Fruit fly (Drosophila melanogaster) whole organism, wandering third instar larva: ENCODE measurements around the gene CG6171.

Experiments used
- CG32264 ChIP-seq: fragments of 200-800 bp; sonication (Bioruptor generic); optimal IDR thresholded peaks from 2 replicates; lab custom pipeline; 2016; ENCODE audit warnings: missing biosample characterization, missing genetic modification characterization
- CG9705 ChIP-seq: fragments of 200-800 bp; sonication (Bioruptor generic); optimal IDR thresholded peaks from 2 replicates; lab custom pipeline; 2018; ENCODE audit warnings: missing biosample characterization, mild to moderate bottlenecking, missing genetic modification characterization
- CrebA ChIP-seq: fragments of 200-800 bp; sonication (Bioruptor generic); optimal IDR thresholded peaks from 2 replicates; lab custom pipeline; 2016; ENCODE audit warnings: missing biosample characterization, mild to moderate bottlenecking, missing genetic modification characterization, borderline replicate concordance
- Dfd ChIP-seq: fragments of >200 bp; optimal IDR thresholded peaks from 2 replicates; lab custom pipeline; 2017; ENCODE audit warnings: missing biosample characterization, missing genetic modification characterization
- Dif ChIP-seq: fragments of 200-275, 200-300 bp; sonication (Bioruptor generic); optimal IDR thresholded peaks from 2 replicates; lab custom pipeline; 2018; ENCODE audit warnings: missing biosample characterization, missing genetic modification characterization; ENCODE audit not compliant: partially characterized antibody
- GATAd ChIP-seq: sonication (Bioruptor generic); optimal IDR thresholded peaks from 2 replicates; lab custom pipeline; 2016; ENCODE audit warnings: missing biosample characterization, missing genetic modification characterization
- HLH106 ChIP-seq: fragments of 200-800 bp; optimal IDR thresholded peaks from 3 replicates; lab custom pipeline; 2019; ENCODE audit warnings: missing biosample characterization, mild to moderate bottlenecking, missing genetic modification characterization, moderate library complexity
- Hr78 ChIP-seq: fragments of >200 bp; optimal IDR thresholded peaks from 2 replicates; lab custom pipeline; 2017; ENCODE audit warnings: missing biosample characterization, missing genetic modification characterization
- Hr83 ChIP-seq: fragments of 200-300 bp; sonication (Bioruptor generic); optimal IDR thresholded peaks from 2 replicates; lab custom pipeline; 2016; ENCODE audit warnings: missing biosample characterization, mild to moderate bottlenecking, missing genetic modification characterization, moderate library complexity; ENCODE audit not compliant: poor library complexity, severe bottlenecking
- Jra ChIP-seq: sonication (Bioruptor generic); optimal IDR thresholded peaks from 2 replicates; lab custom pipeline; 2016; ENCODE audit warnings: missing biosample characterization, missing genetic modification characterization
- Mio ChIP-seq: sonication (Bioruptor generic); optimal IDR thresholded peaks from 2 replicates; lab custom pipeline; 2016; ENCODE audit warnings: missing biosample characterization, missing genetic modification characterization
- Myc ChIP-seq: fragments of >200 bp; optimal IDR thresholded peaks from 2 replicates; lab custom pipeline; 2017
- N ChIP-seq: fragments of >200 bp; optimal IDR thresholded peaks from 2 replicates; lab custom pipeline; 2018; ENCODE audit warnings: missing biosample characterization, missing external identifiers, missing genetic modification characterization
- OdsH ChIP-seq: fragments of 200-800 bp; sonication (Bioruptor generic); optimal IDR thresholded peaks from 2 replicates; lab custom pipeline; 2016; ENCODE audit warnings: missing biosample characterization, mild to moderate bottlenecking, missing genetic modification characterization
- Rel ChIP-seq, 2 experiments: fragments of 200-800 bp; sonication (Bioruptor generic) in 1 of 2; optimal IDR thresholded peaks; 2 replicates in 1 of 2; 3 replicates in 1 of 2; lab custom pipeline; 2016 to 2019; ENCODE audit warnings: mild to moderate bottlenecking in 2 of 2, missing biosample characterization in 2 of 2, missing genetic modification characterization in 2 of 2, moderate library complexity in 1 of 2
- Sp1 ChIP-seq: fragments of 200-800 bp; sonication (Bioruptor generic); optimal IDR thresholded peaks from 3 replicates; lab custom pipeline; 2019; ENCODE audit warnings: missing biosample characterization, mild to moderate bottlenecking, missing genetic modification characterization, moderate library complexity
- br ChIP-seq: fragments of 200-800 bp; sonication (Bioruptor generic); optimal IDR thresholded peaks from 2 replicates; lab custom pipeline; 2016; ENCODE audit warnings: missing biosample characterization, missing genetic modification characterization
- brk ChIP-seq: fragments of 200-800 bp; sonication (Bioruptor generic); optimal IDR thresholded peaks from 2 replicates; lab custom pipeline; 2016; ENCODE audit warnings: missing biosample characterization, mild to moderate bottlenecking, missing genetic modification characterization
- dl ChIP-seq, 2 experiments: fragments of 175-275, 200-275 bp in 1 of 2; fragments of 200-275 bp in 1 of 2; sonication (Bioruptor generic); optimal IDR thresholded peaks; lab custom pipeline; 2018; ENCODE audit warnings: mild to moderate bottlenecking in 2 of 2, missing biosample characterization in 2 of 2, missing genetic modification characterization in 2 of 2, moderate library complexity in 2 of 2; ENCODE audit not compliant: partially characterized antibody in 2 of 2, insufficient read depth in 1 of 2
- dmrt93B ChIP-seq: fragments of 200-800 bp; sonication (Bioruptor generic); optimal IDR thresholded peaks from 2 replicates; lab custom pipeline; 2018; ENCODE audit warnings: missing biosample characterization, mild to moderate bottlenecking, missing genetic modification characterization
- dsf ChIP-seq: sonication (Bioruptor generic); optimal IDR thresholded peaks from 2 replicates; lab custom pipeline; 2016; ENCODE audit warnings: missing biosample characterization, missing genetic modification characterization, borderline replicate concordance
- ey ChIP-seq: fragments of 200-800 bp; sonication (Bioruptor generic); optimal IDR thresholded peaks from 2 replicates; lab custom pipeline; 2016; ENCODE audit warnings: missing biosample characterization, missing genetic modification characterization
- fru ChIP-seq: fragments of 200-800 bp; sonication (Bioruptor generic); optimal IDR thresholded peaks from 3 replicates; lab custom pipeline; 2016; ENCODE audit warnings: missing biosample characterization, mild to moderate bottlenecking, missing genetic modification characterization
- h ChIP-seq: fragments of 200-800 bp; sonication (Bioruptor generic); optimal IDR thresholded peaks from 3 replicates; lab custom pipeline; 2016; ENCODE audit warnings: missing biosample characterization, mild to moderate bottlenecking, missing genetic modification characterization
- lola ChIP-seq: fragments of >200 bp; optimal IDR thresholded peaks from 2 replicates; lab custom pipeline; 2017; ENCODE audit warnings: missing biosample characterization, missing genetic modification characterization
- pan ChIP-seq: fragments of >200 bp; optimal IDR thresholded peaks from 2 replicates; lab custom pipeline; 2017
- psq ChIP-seq: fragments of 200-800 bp; sonication (Bioruptor generic); optimal IDR thresholded peaks from 3 replicates; lab custom pipeline; 2017; ENCODE audit warnings: missing biosample characterization, mild to moderate bottlenecking, missing genetic modification characterization, moderate library complexity
- rgr ChIP-seq: fragments of 200-800 bp; sonication (Bioruptor generic); optimal IDR thresholded peaks from 3 replicates; lab custom pipeline; 2016; ENCODE audit warnings: missing biosample characterization, mild to moderate bottlenecking, missing genetic modification characterization
- sage ChIP-seq: fragments of 200-800 bp; sonication (Bioruptor generic); optimal IDR thresholded peaks from 2 replicates; lab custom pipeline; 2016; ENCODE audit warnings: missing biosample characterization, mild to moderate bottlenecking, missing genetic modification characterization
- sv ChIP-seq: fragments of 200-800 bp; sonication (Bioruptor generic); optimal IDR thresholded peaks from 3 replicates; lab custom pipeline; 2016; ENCODE audit warnings: missing biosample characterization, missing genetic modification characterization
- tai ChIP-seq: sonication (Bioruptor generic); optimal IDR thresholded peaks from 2 replicates; lab custom pipeline; 2016; ENCODE audit warnings: missing biosample characterization, missing genetic modification characterization
- usp ChIP-seq: fragments of >200 bp; optimal IDR thresholded peaks from 2 replicates; lab custom pipeline; 2017; ENCODE audit warnings: missing biosample characterization, missing genetic modification characterization
- woc ChIP-seq: sonication (Bioruptor generic); optimal IDR thresholded peaks from 2 replicates; lab custom pipeline; 2016; ENCODE audit warnings: missing biosample characterization, mild to moderate bottlenecking, missing genetic modification characterization

CG6171 gene

dm6 chr3R:15393206-15393805 is 29.6 kb upstream of the CG6171 start:
- TF ChIP-seq Dfd (GFP tag; lab: Kevin White, UChicago) (peak; percentile 99), sv (GFP tag; lab: Kevin White, UChicago) (no peak)

- TF ChIP-seq Rel (GFP tag; optimal IDR thresholded peaks at IDR 0.05; lab: Kevin White, UChicago), result no peak
- TF ChIP-seq Rel (tag; optimal IDR thresholded peaks at IDR 0.05; lab: Kevin White, UChicago), result no peak
- TF ChIP-seq Hr83 (GFP tag; lab: Kevin White, UChicago), result no peak
- TF ChIP-seq Dif (GFP tag; lab: Kevin White, UChicago), result no peak
- TF ChIP-seq N (GFP tag; lab: Kevin White, UChicago), result no peak
- TF ChIP-seq ey (GFP tag; lab: Kevin White, UChicago), result no peak
- TF ChIP-seq tai (GFP tag; lab: Kevin White, UChicago), result no peak
- no peak for TF ChIP-seq sage (GFP tag; lab: Kevin White, UChicago)
- TF ChIP-seq HLH106 (tag; lab: Kevin White, UChicago), result no peak
- TF ChIP-seq usp (GFP tag; lab: Kevin White, UChicago), result no peak
- TF ChIP-seq rgr, result no peak
- TF ChIP-seq CrebA (GFP tag; lab: Kevin White, UChicago), result no peak
- no peak for TF ChIP-seq Dfd (GFP tag; lab: Kevin White, UChicago)
- TF ChIP-seq Sp1 (GFP tag; lab: Kevin White, UChicago), result no peak
- no peak for TF ChIP-seq dsf (GFP tag; lab: Kevin White, UChicago)
- no peak for TF ChIP-seq psq (GFP tag; lab: Kevin White, UChicago)
- TF ChIP-seq OdsH (GFP tag; lab: Kevin White, UChicago), result no peak
- TF ChIP-seq GATAd, result no peak
- TF ChIP-seq CG9705 (GFP tag; lab: Kevin White, UChicago), result no peak
- no peak for TF ChIP-seq Mio (GFP tag; lab: Kevin White, UChicago)
Observed at dm6 chr3R:15382851-15383250, 19.2 kb upstream of the CG6171 start, which contains the start of gene h-cup. Gene h-cup, minus strand, starts transcription at chr3R:15382951.

DNA sequence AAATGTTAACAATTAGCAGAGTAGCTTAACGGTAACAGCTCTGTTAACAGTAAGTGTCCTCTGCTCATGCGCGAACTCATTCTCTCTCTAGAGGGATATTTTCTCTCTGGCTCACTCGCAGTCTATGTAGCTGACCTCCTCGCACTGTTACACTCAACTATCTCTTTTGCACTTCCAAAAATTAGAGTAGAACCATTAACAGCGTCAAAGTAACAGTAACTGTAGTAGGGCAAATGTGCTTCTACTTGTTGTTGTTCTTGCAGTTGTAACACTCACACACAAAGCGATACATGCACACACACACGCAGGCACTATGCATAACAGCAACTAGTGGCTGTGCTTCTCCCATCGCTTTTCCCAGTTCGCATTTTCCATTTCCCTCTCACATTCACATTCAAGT is 15.4 kb upstream of the CG6171 start:
- no peak for TF ChIP-seq dl (GFP tag; optimal IDR thresholded peaks at IDR 0.05; lab: Kevin White, UChicago; ENCODE audit: insufficient read depth in 1 of 2, partially characterized antibody in 2 of 2)
- no peak for TF ChIP-seq GATAd
- TF ChIP-seq fru, result no peak
- no peak for TF ChIP-seq Dif (GFP tag; lab: Kevin White, UChicago)
- TF ChIP-seq tai (GFP tag; lab: Kevin White, UChicago), result no peak
- no peak for TF ChIP-seq Dfd (GFP tag; lab: Kevin White, UChicago)
- no peak for TF ChIP-seq pan (lab: Kevin White, UChicago)
- TF ChIP-seq Hr83 (GFP tag; lab: Kevin White, UChicago), result no peak
- TF ChIP-seq rgr, result no peak
- TF ChIP-seq woc (GFP tag; lab: Kevin White, UChicago), result no peak
- no peak for TF ChIP-seq Jra
- no peak for TF ChIP-seq Myc (lab: Kevin White, UChicago)
- TF ChIP-seq dmrt93B, result no peak
- TF ChIP-seq sv (GFP tag; lab: Kevin White, UChicago), result no peak
- no peak for TF ChIP-seq brk
- no peak for TF ChIP-seq Hr78
- no peak for TF ChIP-seq CG32264 (GFP tag; lab: Kevin White, UChicago)

dm6 chr3R:15375470-15375869 is 11.8 kb upstream of the CG6171 start:
- TF ChIP-seq dsf (GFP tag; lab: Kevin White, UChicago), result no peak
- TF ChIP-seq h, result no peak
- no peak for TF ChIP-seq br
- no peak for TF ChIP-seq N (GFP tag; lab: Kevin White, UChicago)
- no peak for TF ChIP-seq lola (GFP tag; lab: Kevin White, UChicago)
- TF ChIP-seq GATAd, result no peak
